Worm (Caenorhabditis elegans) whole organism, late embryonic: ENCODE results near the gene dsl-5.

Experiments
- C08G9.2 ChIP-seq: sonication (generic microtip); optimal IDR thresholded peaks from 2 replicates; lab custom pipeline; 2016; ENCODE audit warnings: mild to moderate bottlenecking, missing genetic modification characterization, moderate library complexity, missing compliant biosample characterization
- F13H6.1 ChIP-seq: sonication (generic microtip); optimal IDR thresholded peaks from 2 replicates; lab custom pipeline; 2016; ENCODE audit warnings: missing genetic modification characterization, missing compliant biosample characterization
- ahr-1 ChIP-seq: sonication (generic microtip); optimal IDR thresholded peaks from 2 replicates; lab custom pipeline; 2016; ENCODE audit warnings: missing genetic modification characterization, missing compliant biosample characterization
- ceh-18 ChIP-seq: sonication (generic microtip); optimal IDR thresholded peaks from 2 replicates; lab custom pipeline; 2016; ENCODE audit warnings: missing genetic modification characterization, missing compliant biosample characterization
- ceh-2 ChIP-seq: sonication (generic microtip); optimal IDR thresholded peaks from 2 replicates; lab custom pipeline; 2016; ENCODE audit warnings: missing genotype, missing genetic modification characterization, missing compliant biosample characterization
- ceh-22 ChIP-seq: sonication (generic microtip); optimal IDR thresholded peaks from 2 replicates; lab custom pipeline; 2017; ENCODE audit warnings: missing biosample characterization, missing genetic modification characterization
- ceh-24 ChIP-seq: sonication (generic microtip); optimal IDR thresholded peaks from 2 replicates; lab custom pipeline; 2016; ENCODE audit warnings: mild to moderate bottlenecking, missing genetic modification characterization, missing compliant biosample characterization
- ceh-30 ChIP-seq: fragments of 150-350 bp; optimal IDR thresholded peaks from 2 replicates; lab custom pipeline; 2014; ENCODE audit warnings: missing biosample characterization, missing genetic modification characterization
- ceh-34 ChIP-seq: sonication (generic microtip); optimal IDR thresholded peaks from 2 replicates; lab custom pipeline; 2016; ENCODE audit warnings: mild to moderate bottlenecking, missing genetic modification characterization, missing compliant biosample characterization
- ceh-6 ChIP-seq: fragments of 200-800 bp; sonication (Bioruptor generic); optimal IDR thresholded peaks from 2 replicates; lab custom pipeline; 2018; ENCODE audit warnings: mild to moderate bottlenecking, missing genetic modification characterization, missing compliant biosample characterization
- ceh-9 ChIP-seq: sonication (generic microtip); optimal IDR thresholded peaks from 2 replicates; lab custom pipeline; 2016; ENCODE audit warnings: mild to moderate bottlenecking, missing genetic modification characterization, inconsistent platforms, missing compliant biosample characterization
- che-1 ChIP-seq: sonication (generic microtip); optimal IDR thresholded peaks from 2 replicates; lab custom pipeline; 2016; ENCODE audit warnings: mild to moderate bottlenecking, missing genetic modification characterization, missing compliant biosample characterization
- dmd-4 ChIP-seq: sonication (generic microtip); optimal IDR thresholded peaks from 2 replicates; lab custom pipeline; 2016; ENCODE audit warnings: borderline replicate concordance, missing genetic modification characterization, missing compliant biosample characterization
- dve-1 ChIP-seq: sonication (generic microtip); optimal IDR thresholded peaks from 2 replicates; lab custom pipeline; 2017; ENCODE audit warnings: antibody characterized with exemption, mild to moderate bottlenecking, missing genetic modification characterization, missing compliant biosample characterization
- elt-2 ChIP-seq: sonication (generic microtip); optimal IDR thresholded peaks from 2 replicates; lab custom pipeline; 2016; ENCODE audit warnings: missing genetic modification reagents, missing genetic modification characterization, missing compliant biosample characterization
- fkh-10 ChIP-seq: fragments of 150-350 bp; optimal IDR thresholded peaks from 2 replicates; lab custom pipeline; 2014; ENCODE audit warnings: missing biosample characterization, missing genetic modification reagents, missing genetic modification characterization
- fkh-6 ChIP-seq: sonication (generic microtip); optimal IDR thresholded peaks from 2 replicates; lab custom pipeline; 2016; ENCODE audit warnings: missing genetic modification characterization, missing compliant biosample characterization
- gmeb-2 ChIP-seq: sonication (generic microtip); optimal IDR thresholded peaks from 2 replicates; lab custom pipeline; 2016; ENCODE audit warnings: missing genetic modification characterization, inconsistent platforms, missing compliant biosample characterization
- hlh-30 ChIP-seq: sonication (generic microtip); optimal IDR thresholded peaks from 2 replicates; lab custom pipeline; 2017; ENCODE audit warnings: antibody characterized with exemption, missing genetic modification characterization, missing compliant biosample characterization; ENCODE audit not compliant: insufficient read depth
- hlh-8 ChIP-seq: sonication (generic microtip); optimal IDR thresholded peaks from 2 replicates; lab custom pipeline; 2016; ENCODE audit warnings: missing genotype, missing genetic modification characterization, missing compliant biosample characterization
- lim-6 ChIP-seq: sonication (generic microtip); optimal IDR thresholded peaks from 2 replicates; lab custom pipeline; 2016; ENCODE audit warnings: missing genetic modification characterization, missing compliant biosample characterization
- nhr-11 ChIP-seq: fragments of 150-350 bp; optimal IDR thresholded peaks from 2 replicates; lab custom pipeline; 2014; ENCODE audit warnings: missing biosample characterization, missing genetic modification characterization
- npax-4 ChIP-seq: sonication (generic microtip); optimal IDR thresholded peaks from 2 replicates; lab custom pipeline; 2016; ENCODE audit warnings: missing genetic modification characterization, missing compliant biosample characterization
- pax-1 ChIP-seq: fragments of 150-350 bp; optimal IDR thresholded peaks from 2 replicates; lab custom pipeline; 2014; ENCODE audit warnings: missing biosample characterization, missing genetic modification characterization
- pha-4 ChIP-seq: fragments of 150-350 bp; optimal IDR thresholded peaks from 2 replicates; lab custom pipeline; 2018; ENCODE audit warnings: missing biosample characterization, missing genetic modification reagents, missing genetic modification characterization
- pros-1 ChIP-seq: fragments of 150-350 bp; optimal IDR thresholded peaks from 2 replicates; lab custom pipeline; 2014; ENCODE audit warnings: missing biosample characterization, missing genetic modification reagents, missing genetic modification characterization
- rnt-1 ChIP-seq: sonication (generic microtip); optimal IDR thresholded peaks from 2 replicates; lab custom pipeline; 2016; ENCODE audit warnings: missing genetic modification characterization, missing compliant biosample characterization
- sox-4 ChIP-seq: sonication (generic microtip); optimal IDR thresholded peaks from 2 replicates; lab custom pipeline; 2017; ENCODE audit warnings: mild to moderate bottlenecking, missing genetic modification characterization, inconsistent platforms, missing compliant biosample characterization
- tbx-7 ChIP-seq: sonication (generic microtip); optimal IDR thresholded peaks from 2 replicates; lab custom pipeline; 2016; ENCODE audit warnings: missing genotype, missing genetic modification characterization, missing compliant biosample characterization
- unc-55 ChIP-seq: sonication (generic microtip); optimal IDR thresholded peaks from 2 replicates; lab custom pipeline; 2017; ENCODE audit warnings: missing biosample characterization, missing genetic modification reagents, missing genetic modification characterization
- unc-86 ChIP-seq: sonication (generic microtip); optimal IDR thresholded peaks from 2 replicates; lab custom pipeline; 2016; ENCODE audit warnings: missing genetic modification characterization, missing compliant biosample characterization
- zip-5 ChIP-seq: sonication (generic microtip); optimal IDR thresholded peaks from 2 replicates; lab custom pipeline; 2016; ENCODE audit warnings: missing genetic modification characterization, missing compliant biosample characterization

Gene dsl-5

DNA sequence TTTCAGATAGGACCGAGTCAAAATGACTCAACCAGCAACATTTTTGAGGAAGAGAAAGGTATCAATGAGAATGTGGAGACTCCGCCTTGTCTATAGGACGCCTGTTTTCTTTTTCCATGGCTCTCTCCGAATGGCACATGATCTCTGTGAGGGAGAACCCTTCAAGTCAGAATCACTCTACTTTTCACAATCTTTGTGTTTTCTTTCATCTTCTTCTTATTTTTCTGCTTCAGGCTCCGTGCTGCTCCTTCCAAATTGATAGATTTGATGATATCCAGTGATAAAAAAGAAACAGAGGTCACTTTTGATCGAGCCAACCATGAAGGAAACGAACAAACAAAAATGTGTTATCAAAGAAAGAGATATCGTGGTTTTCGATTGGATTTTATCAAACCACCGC is 28.2 kb upstream of the dsl-5 start, which contains the start of gene ZK809.8:
ZK809.8 (minus strand) TSS at position 34 of the 400 bp plus-strand sequence.
- TF ChIP-seq ceh-18 (peak; percentile 51), rnt-1 (no peak), che-1 (tag; lab: Kevin White, UChicago) (no peak)
- TF ChIP-seq, all 69 proteins: peak for 1

DNA sequence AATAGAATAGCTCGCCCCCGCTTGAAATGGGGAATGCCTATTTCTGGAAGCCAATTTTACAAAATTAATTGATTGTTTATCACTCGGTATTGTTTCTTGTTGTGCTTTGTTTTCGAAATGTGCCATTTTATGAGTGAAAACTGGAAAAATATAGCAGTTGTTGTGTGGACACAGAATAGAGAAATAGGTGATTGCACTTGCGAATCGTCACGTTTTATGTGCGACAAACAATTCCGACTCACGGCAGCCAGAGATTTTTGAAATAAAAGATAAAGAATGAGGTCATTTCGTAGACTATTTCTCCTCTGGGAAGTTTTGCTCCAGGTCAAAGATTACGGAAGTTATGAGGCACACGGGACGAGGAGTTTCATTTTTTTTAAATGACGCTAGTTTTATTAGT is 26.1 kb upstream of the dsl-5 start:
- TF ChIP-seq C08G9.2 (no peak), rnt-1 (no peak)

DNA sequence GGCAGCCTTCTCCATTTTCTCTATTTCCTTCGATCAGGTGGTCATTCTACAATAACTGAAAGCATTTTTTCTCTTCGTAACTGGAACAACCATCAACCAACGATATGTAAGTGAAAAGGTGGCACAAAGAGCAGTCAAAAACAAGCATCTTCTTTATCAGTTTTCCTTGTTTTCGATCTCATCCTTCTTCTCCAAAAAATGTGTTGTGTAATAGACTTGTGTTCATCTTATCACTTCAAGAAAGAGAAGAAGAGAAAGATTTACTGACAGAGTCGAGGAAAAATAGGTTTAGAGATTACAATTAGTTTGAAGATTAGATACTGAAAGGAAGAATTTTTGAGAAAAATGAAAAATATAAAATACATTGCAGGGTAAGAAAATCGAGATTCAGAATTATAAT is 24.5 kb upstream of the dsl-5 start:
- TF ChIP-seq rnt-1 (no peak), elt-2 (tag; lab: Kevin White, UChicago) (peak; percentile 17)

DNA sequence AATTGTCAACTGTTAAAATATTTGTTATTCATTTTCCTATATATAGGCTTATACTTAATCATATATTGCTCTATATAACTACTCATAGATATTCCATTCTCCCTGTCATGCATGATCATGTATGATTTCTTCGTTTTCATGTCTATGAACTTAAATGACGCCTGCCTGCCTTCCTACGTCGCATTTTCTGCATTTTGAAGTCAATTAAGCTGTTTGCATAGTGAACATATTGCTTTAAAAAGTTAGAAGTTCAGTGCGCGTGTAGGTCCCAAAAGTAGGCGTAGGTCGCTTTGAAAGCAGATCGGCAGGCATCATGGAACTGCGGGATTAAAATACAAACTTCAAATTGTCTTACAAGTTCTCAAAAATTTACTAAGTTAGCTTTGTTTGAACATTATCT is 23.9 kb upstream of the dsl-5 start:
- TF ChIP-seq sox-4 (no peak), nhr-11 (tag; lab: Kevin White, UChicago) (no peak), pros-1 (tag; lab: Kevin White, UChicago) (no peak), dmd-4 (tag; lab: Kevin White, UChicago) (no peak)

DNA sequence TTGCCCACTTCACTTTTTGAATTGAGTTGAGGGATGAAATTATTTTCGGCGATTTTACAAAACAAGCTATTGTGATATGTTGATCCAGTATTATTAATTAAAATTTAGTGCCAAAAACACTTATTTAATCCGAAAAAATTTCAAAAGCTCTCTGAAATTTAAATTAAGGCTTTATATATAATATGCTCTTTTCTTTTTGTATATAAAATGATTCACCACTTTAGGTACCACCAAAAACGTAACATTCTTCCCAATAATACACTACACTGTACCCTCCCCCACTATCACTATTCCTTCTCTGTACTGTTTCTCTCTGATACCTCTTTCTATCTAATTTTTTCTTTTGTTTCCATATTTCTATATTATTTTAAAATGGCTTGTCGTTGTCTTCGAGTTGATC is 23.0 kb upstream of the dsl-5 start, which contains the start of gene prx-2:
prx-2 (plus strand) TSS at position 301 of the 400 bp plus-strand sequence.
- TF ChIP-seq ceh-9 (tag; lab: Kevin White, UChicago) (no peak), zip-5 (tag; lab: Kevin White, UChicago) (no peak), hlh-30 (tag; lab: Kevin White, UChicago) (no peak), ceh-22 (no peak), ceh-6 (no peak), npax-4 (tag; lab: Kevin White, UChicago) (no peak), lim-6 (tag; lab: Kevin White, UChicago) (no peak), ceh-24 (tag; lab: Kevin White, UChicago) (no peak), pax-1 (tag; lab: Kevin White, UChicago) (no peak), fkh-6 (tag; lab: Kevin White, UChicago) (no peak), fkh-10 (no peak)

DNA sequence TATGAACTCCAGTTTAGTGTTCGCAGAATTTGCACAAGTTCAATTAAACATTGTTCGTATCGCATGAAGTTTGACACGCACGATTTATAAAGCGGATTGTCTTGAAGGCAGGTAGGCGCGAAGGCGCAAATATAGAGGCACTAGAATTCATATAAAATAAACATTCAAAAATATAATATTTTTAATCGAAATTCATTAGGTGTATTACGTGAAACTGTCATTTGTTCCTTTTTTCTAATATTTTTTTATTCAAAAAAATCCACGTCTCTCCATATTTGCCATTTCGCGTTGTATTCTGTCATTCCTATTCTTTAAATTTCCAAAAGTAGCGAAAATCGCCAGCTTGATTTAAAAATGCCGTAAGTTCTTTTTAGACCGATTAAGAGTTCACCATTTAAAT is 21.0 kb upstream of the dsl-5 start, which contains the start of gene ZK809.1:
ZK809.1 (plus strand) TSS at position 301 of the 400 bp plus-strand sequence.
- no peak for TF ChIP-seq ceh-34
- no peak for TF ChIP-seq hlh-30 (tag; lab: Kevin White, UChicago)
- TF ChIP-seq hlh-8 (tag; lab: Kevin White, UChicago): no peak
- TF ChIP-seq ceh-2: no peak
- TF ChIP-seq ahr-1 (tag; lab: Kevin White, UChicago): no peak
- no peak for TF ChIP-seq gmeb-2
- no peak for TF ChIP-seq unc-86 (tag; lab: Kevin White, UChicago)
- no peak for TF ChIP-seq fkh-6 (tag; lab: Kevin White, UChicago)
- TF ChIP-seq ceh-9 (tag; lab: Kevin White, UChicago): no peak
- TF ChIP-seq ceh-30 (tag; lab: Kevin White, UChicago): no peak
- TF ChIP-seq pax-1 (tag; lab: Kevin White, UChicago): no peak
- no peak for TF ChIP-seq tbx-7 (tag; lab: Kevin White, UChicago)
- no peak for TF ChIP-seq dve-1 (tag; lab: Kevin White, UChicago)
- no peak for TF ChIP-seq unc-55
- no peak for TF ChIP-seq pha-4 (tag; lab: Kevin White, UChicago)
- TF ChIP-seq F13H6.1 (tag; lab: Kevin White, UChicago): no peak

DNA sequence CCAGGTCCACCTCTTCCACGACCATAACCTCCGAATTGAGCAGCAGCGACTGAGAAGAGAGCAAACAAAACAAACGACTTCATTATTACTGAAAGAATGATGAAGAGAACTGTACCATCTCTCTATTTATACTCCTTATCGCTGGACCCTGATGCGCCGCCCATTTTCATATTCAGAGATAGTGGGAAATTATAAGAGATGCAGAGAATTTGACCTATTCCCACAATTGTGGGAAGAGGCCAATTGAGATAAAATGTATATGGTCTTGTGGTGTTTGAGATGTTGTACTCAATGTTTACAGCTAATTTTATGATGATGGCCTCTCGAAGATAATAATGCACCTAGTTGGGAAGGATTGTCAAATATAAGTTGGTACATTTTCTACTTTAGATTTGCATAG is 20.1 kb upstream of the dsl-5 start, which contains the start of gene ttr-50:
ttr-50 (minus strand) TSS at position 101 of the 400 bp plus-strand sequence.
- peak; percentile 71 for TF ChIP-seq elt-2 (tag; lab: Kevin White, UChicago)
- no peak for TF ChIP-seq tbx-7 (tag; lab: Kevin White, UChicago)
- TF ChIP-seq, all 69 proteins: peak for 1
